Fruit fly (Drosophila melanogaster) whole organism, prepupa: ENCODE measurements around the gene Ald1.

ENCODE experiments used
- Blimp-1 ChIP-seq: fragments of 200-800 bp; sonication (Bioruptor generic); optimal IDR thresholded peaks from 3 replicates; lab custom pipeline; 2017; ENCODE audit warnings: missing biosample characterization, missing genetic modification characterization, mild to moderate bottlenecking, moderate library complexity, missing genetic modification reagents
- CG10631 ChIP-seq: fragments of 200-800 bp; sonication (Bioruptor generic); optimal IDR thresholded peaks from 2 replicates; lab custom pipeline; 2016; ENCODE audit warnings: missing biosample characterization, missing genetic modification characterization
- CG11762 ChIP-seq: fragments of 200-800 bp; sonication (Bioruptor generic); optimal IDR thresholded peaks from 3 replicates; lab custom pipeline; 2016; ENCODE audit warnings: missing biosample characterization, missing genetic modification characterization; ENCODE audit not compliant: insufficient read depth
- CG11902 ChIP-seq: fragments of 200-800 bp; sonication (Bioruptor generic); optimal IDR thresholded peaks from 3 replicates; lab custom pipeline; 2016; ENCODE audit warnings: missing biosample characterization, missing genetic modification characterization
- CG15336 ChIP-seq: fragments of 200-800 bp; sonication (Bioruptor generic); IDR thresholded peaks from 2 replicates; pipeline ENCODE4 v1.3.6; 2022; ENCODE audit warnings: missing biosample characterization, missing genetic modification characterization
- CG16779 ChIP-seq: fragments of 200-800 bp; sonication (Bioruptor generic); optimal IDR thresholded peaks from 3 replicates; lab custom pipeline; 2017; ENCODE audit warnings: missing biosample characterization, mild to moderate bottlenecking, missing genetic modification characterization
- CG3032 ChIP-seq: fragments of 200-800 bp; optimal IDR thresholded peaks from 2 replicates; lab custom pipeline; 2019; ENCODE audit warnings: missing biosample characterization, mild to moderate bottlenecking, missing genetic modification characterization, moderate library complexity
- CG32006 ChIP-seq: fragments of 200-800 bp; sonication (Bioruptor generic); optimal IDR thresholded peaks from 3 replicates; lab custom pipeline; 2017; ENCODE audit warnings: missing biosample characterization, mild to moderate bottlenecking, missing genetic modification characterization
- CG3919 ChIP-seq: fragments of 200-800 bp; sonication (Bioruptor generic); optimal IDR thresholded peaks from 3 replicates; lab custom pipeline; 2016; ENCODE audit warnings: missing biosample characterization, missing genetic modification characterization
- CG6163 ChIP-seq: fragments of 200-800 bp; sonication (Bioruptor generic); IDR thresholded peaks from 3 replicates; pipeline ENCODE4 v1.3.6; 2022; ENCODE audit warnings: missing biosample characterization, missing genetic modification characterization
- CG6276 ChIP-seq: fragments of 200-800 bp; sonication (Bioruptor generic); optimal IDR thresholded peaks from 2 replicates; lab custom pipeline; 2017; ENCODE audit warnings: missing biosample characterization, mild to moderate bottlenecking, missing genetic modification characterization
- CG8119 ChIP-seq: fragments of 200-800 bp; sonication (Bioruptor generic); IDR thresholded peaks from 3 replicates; pipeline ENCODE4 v1.3.6; 2022; ENCODE audit warnings: missing biosample characterization, missing genetic modification characterization
- CG8632 ChIP-seq: fragments of 200-800 bp; sonication (Bioruptor generic); optimal IDR thresholded peaks from 3 replicates; lab custom pipeline; 2016; ENCODE audit warnings: missing biosample characterization, missing genetic modification characterization
- Eip75B ChIP-seq: fragments of 200-800 bp; sonication (Bioruptor generic); optimal IDR thresholded peaks from 3 replicates; lab custom pipeline; 2016; ENCODE audit warnings: missing biosample characterization, missing genetic modification characterization
- Eip78C ChIP-seq: fragments of 200-800 bp; sonication (Bioruptor generic); peaks from one replicate; lab custom pipeline; 2016; ENCODE audit warnings: missing biosample characterization, missing genetic modification characterization
- Eip93F ChIP-seq: fragments of 200-800 bp; sonication (Bioruptor generic); optimal IDR thresholded peaks from 2 replicates; lab custom pipeline; 2016; ENCODE audit warnings: missing biosample characterization, mild to moderate bottlenecking, missing genetic modification characterization
- Ets21C ChIP-seq: fragments of 200-800 bp; sonication (Bioruptor generic); optimal IDR thresholded peaks from 3 replicates; lab custom pipeline; 2016; ENCODE audit warnings: missing biosample characterization, missing genetic modification characterization
- Ets96B ChIP-seq: fragments of 200-800 bp; optimal IDR thresholded peaks from 2 replicates; lab custom pipeline; 2019; ENCODE audit warnings: missing biosample characterization, mild to moderate bottlenecking, missing genetic modification characterization, moderate library complexity
- Gug ChIP-seq: fragments of 200-800 bp; sonication (Bioruptor generic); IDR thresholded peaks from 2 replicates; pipeline ENCODE4 v1.3.6; 2022; ENCODE audit warnings: missing biosample characterization, missing genetic modification characterization
- Hr39 ChIP-seq: fragments of 200-800 bp; sonication (Bioruptor generic); optimal IDR thresholded peaks from 2 replicates; lab custom pipeline; 2016; ENCODE audit warnings: missing biosample characterization, missing genetic modification characterization
- Lpt ChIP-seq: fragments of 200-800 bp; sonication (Bioruptor generic); optimal IDR thresholded peaks from 3 replicates; lab custom pipeline; 2016; ENCODE audit warnings: missing biosample characterization, missing genetic modification characterization
- Met ChIP-seq: fragments of 200-800 bp; sonication (Bioruptor generic); optimal IDR thresholded peaks from 3 replicates; lab custom pipeline; 2016; ENCODE audit warnings: missing biosample characterization, missing genetic modification characterization
- Smox ChIP-seq: fragments of 200-800 bp; sonication (Bioruptor generic); optimal IDR thresholded peaks from 3 replicates; lab custom pipeline; 2016; ENCODE audit warnings: missing biosample characterization, missing genetic modification characterization
- Sox102F ChIP-seq: fragments of 200-800 bp; sonication (Bioruptor generic); optimal IDR thresholded peaks from 2 replicates; lab custom pipeline; 2016; ENCODE audit warnings: missing biosample characterization, mild to moderate bottlenecking, missing genetic modification characterization
- acj6 ChIP-seq: fragments of 200-800 bp; sonication (Bioruptor generic); optimal IDR thresholded peaks from 3 replicates; lab custom pipeline; 2016; ENCODE audit warnings: missing biosample characterization, missing genetic modification characterization
- cyc ChIP-seq: fragments of 200-800 bp; sonication (Bioruptor generic); optimal IDR thresholded peaks from 3 replicates; lab custom pipeline; 2016; ENCODE audit warnings: missing biosample characterization, missing genetic modification characterization
- dac ChIP-seq: fragments of 200-800 bp; sonication (Bioruptor generic); optimal IDR thresholded peaks from 2 replicates; lab custom pipeline; 2017; ENCODE audit warnings: missing biosample characterization, mild to moderate bottlenecking, missing genetic modification characterization
- dsx ChIP-seq: fragments of 200-800 bp; optimal IDR thresholded peaks from 3 replicates; lab custom pipeline; 2019; ENCODE audit warnings: missing biosample characterization, mild to moderate bottlenecking, missing genetic modification characterization, moderate library complexity; ENCODE audit not compliant: poor library complexity, severe bottlenecking
- eg ChIP-seq: fragments of 200-800 bp; sonication (Bioruptor generic); IDR thresholded peaks from 3 replicates; pipeline ENCODE4 v1.3.6; 2022; ENCODE audit warnings: missing biosample characterization, missing genetic modification characterization
- esn ChIP-seq: fragments of 200-800 bp; sonication (Bioruptor generic); optimal IDR thresholded peaks from 2 replicates; lab custom pipeline; 2016; ENCODE audit warnings: missing biosample characterization, mild to moderate bottlenecking, missing genetic modification characterization, moderate library complexity
- fd59A ChIP-seq: fragments of 200-800 bp; sonication (Bioruptor generic); optimal IDR thresholded peaks from 2 replicates; lab custom pipeline; 2017; ENCODE audit warnings: missing biosample characterization, mild to moderate bottlenecking, missing genetic modification characterization, missing genetic modification reagents
- net ChIP-seq: fragments of 200-800 bp; sonication (Bioruptor generic); optimal IDR thresholded peaks from 3 replicates; lab custom pipeline; 2016; ENCODE audit warnings: missing biosample characterization, missing genetic modification characterization
- pdm3 ChIP-seq: fragments of 200-800 bp; sonication (Bioruptor generic); optimal IDR thresholded peaks from 3 replicates; lab custom pipeline; 2016; ENCODE audit warnings: missing biosample characterization, missing genetic modification characterization
- salr ChIP-seq, 2 experiments: fragments of 200-800 bp; sonication (Bioruptor generic); optimal IDR thresholded peaks; 3 replicates each; lab custom pipeline; 2016 to 2018; ENCODE audit warnings: missing biosample characterization in 2 of 2, missing genetic modification characterization in 2 of 2, mild to moderate bottlenecking in 1 of 2
- spab ChIP-seq: fragments of 200-800 bp; sonication (Bioruptor generic); optimal IDR thresholded peaks from 2 replicates; lab custom pipeline; 2017; ENCODE audit warnings: missing biosample characterization, mild to moderate bottlenecking, missing genetic modification characterization, missing genetic modification reagents
- ss ChIP-seq, 2 experiments: fragments of 200-800 bp; sonication (Bioruptor generic); optimal IDR thresholded peaks; 2 replicates in 1 of 2; 3 replicates in 1 of 2; lab custom pipeline; 2017 to 2018; ENCODE audit warnings: mild to moderate bottlenecking in 2 of 2, missing biosample characterization in 2 of 2, missing genetic modification characterization in 2 of 2, moderate library complexity in 1 of 2
- svp ChIP-seq: fragments of 200-800 bp; sonication (Bioruptor generic); peaks from one replicate; lab custom pipeline; 2016; ENCODE audit warnings: missing biosample characterization, missing genetic modification characterization
- topi ChIP-seq: fragments of 200-800 bp; sonication (Bioruptor generic); optimal IDR thresholded peaks from 3 replicates; lab custom pipeline; 2016; ENCODE audit warnings: missing biosample characterization, missing genetic modification characterization

The Ald1 gene

DNA sequence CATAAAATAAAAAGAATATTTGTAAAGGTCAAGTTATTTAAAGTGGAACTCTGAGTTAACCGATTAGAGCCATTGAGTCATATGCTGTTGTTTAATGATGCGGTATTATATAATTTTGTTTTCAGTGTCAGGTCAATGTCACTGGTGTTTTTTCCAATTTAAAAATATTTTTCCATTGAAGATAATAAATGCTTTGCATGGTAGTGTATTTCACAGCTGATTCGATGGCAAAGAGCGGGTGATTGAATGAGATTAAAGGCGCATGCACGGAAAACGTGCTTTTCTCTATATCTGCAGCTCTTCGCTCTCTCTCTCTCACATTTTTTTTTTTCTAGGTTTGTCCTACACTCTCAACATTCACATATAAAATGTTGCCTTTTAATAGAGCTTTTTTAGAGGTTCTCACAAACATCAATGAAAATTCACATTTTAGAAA lies 3.0 kb downstream of the Ald1 start:
- TF ChIP-seq CG16779 (tag; lab: Kevin White, UChicago) (no peak), Eip93F (no peak), CG6276 (GFP tag; lab: Kevin White, UChicago) (no peak), fd59A (GFP tag; lab: Kevin White, UChicago) (no peak), CG6163 (GFP tag; lab: Robert Waterston, UW) (no peak), Lpt (no peak), Smox (GFP tag; lab: Kevin White, UChicago) (no peak), dsx (GFP tag; lab: Kevin White, UChicago) (no peak), CG8632 (no peak), CG3032 (tag; lab: Kevin White, UChicago) (no peak), CG10631 (no peak), dac (no peak), svp (GFP tag; lab: Kevin White, UChicago) (peak; percentile 93), CG15336 (GFP tag; lab: Robert Waterston, UW) (peak; percentile 40; the same call in 1 of the 2 replicates), Met (no peak), CG11762 (no peak), CG8119 (no peak), eg (peak; percentile 26; the same call in 1 of the 3 replicates), Eip75B (GFP tag; lab: Kevin White, UChicago) (no peak), esn (GFP tag; lab: Kevin White, UChicago) (no peak), Ets21C (no peak), acj6 (GFP tag; lab: Kevin White, UChicago) (no peak), Ets96B (tag; lab: Kevin White, UChicago) (no peak), CG3919 (GFP tag; lab: Kevin White, UChicago) (peak; percentile 12), Eip78C (peak; percentile 88), net (GFP tag; lab: Kevin White, UChicago) (no peak), cyc (GFP tag; lab: Kevin White, UChicago) (no peak)
- TF ChIP-seq, all 60 proteins: peak for 5

- TF ChIP-seq Sox102F (GFP tag; lab: Kevin White, UChicago) (no peak), svp (GFP tag; lab: Kevin White, UChicago) (peak; percentile 62)
Measured at dm6 chr3R:26253792-26254191, 7.6 kb downstream of the Ald1 start.

- TF ChIP-seq topi (no peak), Eip78C (peak; percentile 52)
Measured at dm6 chr3R:26251730-26252129, 9.7 kb downstream of the Ald1 start.

dm6 chr3R:26249832-26250231 lies 11.6 kb downstream of the Ald1 start:
- TF ChIP-seq Ets96B (tag; lab: Kevin White, UChicago) (no peak), CG8119 (no peak), CG32006 (GFP tag; lab: Kevin White, UChicago) (no peak), ss (GFP tag; optimal IDR thresholded peaks at IDR 0.05; lab: Kevin White, UChicago) (no peak), spab (GFP tag; lab: Kevin White, UChicago) (no peak), acj6 (GFP tag; lab: Kevin White, UChicago) (no peak), pdm3 (no peak), net (GFP tag; lab: Kevin White, UChicago) (no peak), topi (no peak), dac (no peak), Blimp-1 (GFP tag; lab: Kevin White, UChicago) (no peak), salr (GFP tag; optimal IDR thresholded peaks at IDR 0.05; lab: Kevin White, UChicago) (no peak), CG11902 (GFP tag; lab: Kevin White, UChicago) (no peak), Hr39 (GFP tag; lab: Kevin White, UChicago) (no peak), CG16779 (tag; lab: Kevin White, UChicago) (no peak), Gug (no peak)
- TF ChIP-seq, all 60 proteins: peak for 0
